Fruit fly (Drosophila melanogaster) whole organism, embryonic: ENCODE results near the gene Mst89B.

Experiments
- Aef1 ChIP-seq: fragments of 200-800 bp; sonication (Bioruptor generic); IDR thresholded peaks from 3 replicates; pipeline ENCODE4 v1.3.6; 2022; ENCODE audit warnings: missing biosample characterization, missing genetic modification characterization
- Atf3 ChIP-seq: fragments of 200-800 bp; sonication (Bioruptor generic); optimal IDR thresholded peaks from 3 replicates; lab custom pipeline; 2016; ENCODE audit warnings: missing biosample characterization, missing genetic modification characterization
- Bdp1 ChIP-seq: fragments of 200-800 bp; sonication (Bioruptor generic); optimal IDR thresholded peaks from 3 replicates; lab custom pipeline; 2016; ENCODE audit warnings: missing biosample characterization, missing genetic modification characterization
- Bteb2 ChIP-seq: fragments of 200-800 bp; sonication (Bioruptor generic); optimal IDR thresholded peaks from 2 replicates; lab custom pipeline; 2016; ENCODE audit warnings: missing biosample characterization, missing genetic modification characterization
- CG10543 ChIP-seq: fragments of 200-800 bp; sonication (Bioruptor generic); optimal IDR thresholded peaks from 3 replicates; lab custom pipeline; 2017; ENCODE audit warnings: missing biosample characterization, mild to moderate bottlenecking, missing genetic modification characterization, moderate library complexity
- CG10959 ChIP-seq: fragments of 200-800 bp; sonication (Bioruptor generic); IDR thresholded peaks from 2 replicates; pipeline ENCODE4 v1.3.6; 2022; ENCODE audit warnings: missing biosample characterization, missing genetic modification characterization
- CG11247 ChIP-seq: fragments of 200-800 bp; sonication (Bioruptor generic); IDR thresholded peaks from 2 replicates; pipeline ENCODE4 v1.3.6; 2022; ENCODE audit warnings: missing biosample characterization, missing genetic modification characterization
- CG16815 ChIP-seq: fragments of 200-800 bp; sonication (Bioruptor generic); optimal IDR thresholded peaks from 3 replicates; lab custom pipeline; 2017; ENCODE audit warnings: missing biosample characterization, mild to moderate bottlenecking, missing genetic modification characterization
- CG2129 ChIP-seq: fragments of 200-800 bp; sonication (Bioruptor generic); IDR thresholded peaks from 2 replicates; pipeline ENCODE4 v1.3.6; 2022; ENCODE audit warnings: missing biosample characterization, missing genetic modification characterization; ENCODE audit not compliant: partially characterized antibody
- CG2678 ChIP-seq: fragments of 200-800 bp; sonication (Bioruptor generic); optimal IDR thresholded peaks from 3 replicates; lab custom pipeline; 2019; ENCODE audit warnings: missing biosample characterization, mild to moderate bottlenecking, missing genetic modification characterization, moderate library complexity
- CG2875 ChIP-seq: fragments of 200-800 bp; sonication (Bioruptor generic); optimal IDR thresholded peaks from 2 replicates; lab custom pipeline; 2017; ENCODE audit warnings: missing biosample characterization, mild to moderate bottlenecking, missing genetic modification characterization, missing genetic modification reagents
- CG31441 ChIP-seq: fragments of 200-800 bp; sonication (Bioruptor generic); IDR thresholded peaks from 2 replicates; pipeline ENCODE4 v1.3.6; 2022; ENCODE audit warnings: missing biosample characterization, missing genetic modification characterization
- CG4820 ChIP-seq: fragments of 200-800 bp; sonication (Bioruptor generic); optimal IDR thresholded peaks from 3 replicates; lab custom pipeline; 2016; ENCODE audit warnings: missing biosample characterization, missing genetic modification characterization
- CG5180 ChIP-seq: fragments of 200-800 bp; sonication (Bioruptor generic); optimal IDR thresholded peaks from 3 replicates; lab custom pipeline; 2017; ENCODE audit warnings: missing biosample characterization, missing genetic modification characterization, mild to moderate bottlenecking, moderate library complexity, missing genetic modification reagents
- CG6765 ChIP-seq: fragments of 200-800 bp; sonication (Bioruptor generic); optimal IDR thresholded peaks from 3 replicates; lab custom pipeline; 2017; ENCODE audit warnings: missing biosample characterization, mild to moderate bottlenecking, missing genetic modification characterization
- CG9215 ChIP-seq: fragments of 200-800 bp; sonication (Bioruptor generic); IDR thresholded peaks from 2 replicates; pipeline ENCODE4 v1.3.6; 2022; ENCODE audit warnings: missing biosample characterization, missing genetic modification characterization
- Dp ChIP-seq: fragments of 200-800 bp; sonication (Bioruptor generic); optimal IDR thresholded peaks from 2 replicates; lab custom pipeline; 2018; ENCODE audit warnings: missing biosample characterization, mild to moderate bottlenecking, missing genetic modification characterization, moderate library complexity
- Fer2 ChIP-seq: fragments of 200-800 bp; sonication (Bioruptor generic); optimal IDR thresholded peaks from 2 replicates; lab custom pipeline; 2018; ENCODE audit warnings: missing biosample characterization, mild to moderate bottlenecking, missing genetic modification characterization, moderate library complexity
- HHEX ChIP-seq: fragments of 200-800 bp; sonication (Bioruptor generic); optimal IDR thresholded peaks from 3 replicates; lab custom pipeline; 2017; ENCODE audit warnings: missing biosample characterization, mild to moderate bottlenecking, missing genetic modification characterization, missing genetic modification reagents
- Hmr ChIP-seq: fragments of 200-800 bp; sonication (Bioruptor generic); optimal IDR thresholded peaks from 3 replicates; lab custom pipeline; 2017; ENCODE audit warnings: mild to moderate bottlenecking, missing biosample characterization, missing genetic modification reagents, missing genetic modification characterization
- Hr3 ChIP-seq: fragments of 200-800 bp; sonication (Bioruptor generic); optimal IDR thresholded peaks from 3 replicates; lab custom pipeline; 2016; ENCODE audit warnings: missing biosample characterization, missing genetic modification characterization
- MESR4 ChIP-seq: fragments of 200-800 bp; sonication (Bioruptor generic); optimal IDR thresholded peaks from 2 replicates; lab custom pipeline; 2018; ENCODE audit warnings: missing biosample characterization, mild to moderate bottlenecking, missing genetic modification characterization, moderate library complexity
- Nf-YB ChIP-seq: fragments of 200-800 bp; sonication (Bioruptor generic); optimal IDR thresholded peaks from 3 replicates; lab custom pipeline; 2019; ENCODE audit warnings: missing biosample characterization, mild to moderate bottlenecking, missing genetic modification characterization, moderate library complexity
- Ptx1 ChIP-seq: fragments of 200-800 bp; sonication (Bioruptor generic); IDR thresholded peaks from 2 replicates; pipeline ENCODE4 v1.3.6; 2022; ENCODE audit warnings: missing biosample characterization, missing genetic modification characterization
- Ravus ChIP-seq: fragments of 200-800 bp; sonication (Bioruptor generic); IDR thresholded peaks from 2 replicates; pipeline ENCODE4 v1.3.6; 2022; ENCODE audit warnings: missing biosample characterization, missing genetic modification characterization
- Sry-β ChIP-seq: fragments of 200-800 bp; sonication (Bioruptor generic); optimal IDR thresholded peaks from 2 replicates; lab custom pipeline; 2018; ENCODE audit warnings: missing biosample characterization, mild to moderate bottlenecking, missing genetic modification characterization, moderate library complexity
- Vsx1 ChIP-seq: fragments of 200-800 bp; sonication (Bioruptor generic); optimal IDR thresholded peaks from 2 replicates; lab custom pipeline; 2017; ENCODE audit warnings: missing biosample characterization, mild to moderate bottlenecking, missing genetic modification characterization, missing genetic modification reagents
- Xrp1 ChIP-seq: fragments of 200-800 bp; sonication (Bioruptor generic); IDR thresholded peaks from 2 replicates; pipeline ENCODE4 v1.3.6; 2022; ENCODE audit warnings: missing biosample characterization, missing genetic modification characterization
- bbx ChIP-seq: fragments of 200-800 bp; sonication (Bioruptor generic); IDR thresholded peaks from 2 replicates; pipeline ENCODE4 v1.3.6; 2022; ENCODE audit warnings: missing biosample characterization, missing genetic modification characterization; ENCODE audit not compliant: partially characterized antibody
- caup ChIP-seq: fragments of 200-800 bp; sonication (Bioruptor generic); optimal IDR thresholded peaks from 3 replicates; lab custom pipeline; 2017; ENCODE audit warnings: missing biosample characterization, mild to moderate bottlenecking, missing genetic modification characterization, moderate library complexity; ENCODE audit not compliant: severe bottlenecking
- dimm ChIP-seq: fragments of 200-800 bp; sonication (Bioruptor generic); IDR thresholded peaks from 2 replicates; pipeline ENCODE4 v1.3.6; 2022; ENCODE audit warnings: missing biosample characterization, missing genetic modification characterization
- dpn ChIP-seq, 2 experiments: fragments of 200-800 bp; sonication (Bioruptor generic); optimal IDR thresholded peaks; 3 replicates each; lab custom pipeline; 2016; ENCODE audit warnings: missing biosample characterization in 2 of 2, missing genetic modification characterization in 2 of 2
- ems ChIP-seq: fragments of 200-800 bp; sonication (Bioruptor generic); optimal IDR thresholded peaks from 3 replicates; lab custom pipeline; 2016; ENCODE audit warnings: missing biosample characterization, missing genetic modification characterization
- ewg ChIP-seq: fragments of 200-800 bp; sonication (Bioruptor generic); optimal IDR thresholded peaks from 3 replicates; lab custom pipeline; 2017; ENCODE audit warnings: mild to moderate bottlenecking, missing biosample characterization, missing genetic modification reagents, missing genetic modification characterization
- fd102C ChIP-seq: fragments of 200-800 bp; sonication (Bioruptor generic); optimal IDR thresholded peaks from 2 replicates; lab custom pipeline; 2018; ENCODE audit warnings: missing biosample characterization, mild to moderate bottlenecking, missing genetic modification characterization, moderate library complexity
- gcm ChIP-seq: fragments of 200-800 bp; sonication (Bioruptor generic); optimal IDR thresholded peaks from 2 replicates; lab custom pipeline; 2019; ENCODE audit warnings: missing biosample characterization, mild to moderate bottlenecking, missing genetic modification characterization, moderate library complexity
- gsb-n ChIP-seq: fragments of 200-800 bp; sonication (Bioruptor generic); optimal IDR thresholded peaks from 3 replicates; lab custom pipeline; 2018; ENCODE audit warnings: missing biosample characterization, mild to moderate bottlenecking, missing genetic modification characterization
- jigr1 ChIP-seq: fragments of 200-800 bp; sonication (Bioruptor generic); IDR thresholded peaks from 3 replicates; pipeline ENCODE4 v1.3.6; 2022; ENCODE audit warnings: missing biosample characterization, missing genetic modification characterization
- jing ChIP-seq: fragments of 200-800 bp; sonication (Bioruptor generic); optimal IDR thresholded peaks from 2 replicates; lab custom pipeline; 2018; ENCODE audit warnings: missing biosample characterization, mild to moderate bottlenecking, missing genetic modification characterization
- ken ChIP-seq: fragments of 200-800 bp; sonication (Bioruptor generic); IDR thresholded peaks from 3 replicates; pipeline ENCODE4 v1.3.6; 2022; ENCODE audit warnings: missing biosample characterization, missing genetic modification characterization
- mld ChIP-seq: fragments of 200-800 bp; sonication (Bioruptor generic); IDR thresholded peaks from 3 replicates; pipeline ENCODE4 v1.3.6; 2022; ENCODE audit warnings: missing biosample characterization, missing genetic modification characterization; ENCODE audit not compliant: partially characterized antibody
- pb ChIP-seq: fragments of 200-800 bp; sonication (Bioruptor generic); optimal IDR thresholded peaks from 3 replicates; lab custom pipeline; 2016; ENCODE audit warnings: missing biosample characterization, missing genetic modification characterization
- pfk ChIP-seq: fragments of 200-800 bp; sonication (Bioruptor generic); optimal IDR thresholded peaks from 2 replicates; lab custom pipeline; 2018; ENCODE audit warnings: missing biosample characterization, mild to moderate bottlenecking, missing genetic modification characterization, moderate library complexity
- sima ChIP-seq: fragments of 200-800 bp; sonication (Bioruptor generic); optimal IDR thresholded peaks from 2 replicates; lab custom pipeline; 2016; ENCODE audit warnings: missing biosample characterization, missing genetic modification characterization
- sob ChIP-seq: fragments of 200-800 bp; sonication (Bioruptor generic); IDR thresholded peaks from 2 replicates; pipeline ENCODE4 v1.3.6; 2022; ENCODE audit warnings: missing biosample characterization, missing genetic modification characterization
- tup ChIP-seq: fragments of 200-800 bp; sonication (Bioruptor generic); optimal IDR thresholded peaks from 2 replicates; lab custom pipeline; 2016; ENCODE audit warnings: missing biosample characterization, mild to moderate bottlenecking, missing genetic modification characterization, moderate library complexity
- wdn ChIP-seq: fragments of 200-800 bp; sonication (Bioruptor generic); IDR thresholded peaks from 2 replicates; pipeline ENCODE4 v1.3.6; 2022; ENCODE audit warnings: missing biosample characterization, missing genetic modification characterization

Gene Mst89B

dm6 chr3R:16280003-16280998 lies 13.5 kb downstream of the Mst89B start (continued):
- no peak for TF ChIP-seq CG2129 (GFP tag; lab: Robert Waterston, UW)
- peak; percentile 98 for TF ChIP-seq sima (GFP tag; lab: Kevin White, UChicago)
- TF ChIP-seq ewg (GFP tag; lab: Kevin White, UChicago), result peak; percentile 97
- TF ChIP-seq Ptx1 (GFP tag; lab: Robert Waterston, UW), result peak; percentile 99
- peak; percentile 99 for TF ChIP-seq fd102C (GFP tag; lab: Kevin White, UChicago)
- no peak for TF ChIP-seq mld (GFP tag; lab: Robert Waterston, UW)
- peak; percentile 100 for TF ChIP-seq Hr3 (GFP tag; lab: Kevin White, UChicago)
- TF ChIP-seq Vsx1 (GFP tag; lab: Kevin White, UChicago), result peak; percentile 97
- TF ChIP-seq CG6765, result peak; percentile 99
- TF ChIP-seq Sry-β, result peak; percentile 66
- peak; percentile 99 for TF ChIP-seq ken (GFP tag; lab: Robert Waterston, UW)
- peak; percentile 99 for TF ChIP-seq Atf3 (GFP tag; lab: Kevin White, UChicago)
- TF ChIP-seq jigr1, result peak; percentile 96
- TF ChIP-seq CG11247 (GFP tag; lab: Robert Waterston, UW), result peak; percentile 99
- TF ChIP-seq Ravus (GFP tag; lab: Robert Waterston, UW), result peak; percentile 98
- TF ChIP-seq tup, result peak; percentile 96
- TF ChIP-seq CG2875 (GFP tag; lab: Kevin White, UChicago), result peak; percentile 99
- peak; percentile 99 for TF ChIP-seq CG4820 (GFP tag; lab: Kevin White, UChicago)
- TF ChIP-seq Hmr (GFP tag; lab: Kevin White, UChicago), result peak; percentile 99
- peak; percentile 98 for TF ChIP-seq Fer2
- TF ChIP-seq gcm (GFP tag; lab: Kevin White, UChicago), result peak; percentile 100
- TF ChIP-seq CG2678 (tag; lab: Kevin White, UChicago), result peak; percentile 100
- peak; percentile 99 for TF ChIP-seq HHEX (GFP tag; lab: Kevin White, UChicago)
- TF ChIP-seq dimm, result no peak; the same call in 1 of the 2 replicates
- TF ChIP-seq Bteb2, result peak; percentile 100
- TF ChIP-seq wdn (GFP tag; lab: Robert Waterston, UW), result peak; percentile 99
- peak; percentile 100 for TF ChIP-seq Xrp1
- TF ChIP-seq CG5180 (GFP tag; lab: Kevin White, UChicago), result peak; percentile 94
- TF ChIP-seq gsb-n (tag; lab: Kevin White, UChicago), result peak; percentile 99
- peak; percentile 99 for TF ChIP-seq CG16815
- peak; percentile 95 for TF ChIP-seq Bdp1
- TF ChIP-seq MESR4, result peak; percentile 90
- TF ChIP-seq CG10543 (GFP tag; lab: Kevin White, UChicago), result peak; percentile 98
- peak; percentile 98 for TF ChIP-seq CG9215
- TF ChIP-seq pfk (GFP tag; lab: Kevin White, UChicago), result peak; percentile 36
- no peak; the same call in 1 of the 2 replicates for TF ChIP-seq bbx (GFP tag; lab: Robert Waterston, UW)
- TF ChIP-seq jing (GFP tag; lab: Kevin White, UChicago), result peak; percentile 98
- peak; percentile 100 for TF ChIP-seq dpn (GFP tag; optimal IDR thresholded peaks at IDR 0.05; lab: Kevin White, UChicago)
- peak; percentile 99 for TF ChIP-seq Aef1 (GFP tag; lab: Robert Waterston, UW)
- peak; percentile 93 for TF ChIP-seq Nf-YB (GFP tag; lab: Kevin White, UChicago)
- TF ChIP-seq CG31441 (GFP tag; lab: Robert Waterston, UW), result peak; percentile 100
- TF ChIP-seq sob (GFP tag; lab: Robert Waterston, UW), result peak; percentile 100
- peak; percentile 99 for TF ChIP-seq caup (GFP tag; lab: Kevin White, UChicago)
- peak; percentile 99 for TF ChIP-seq ems (GFP tag; lab: Kevin White, UChicago)
- peak; percentile 41 for TF ChIP-seq Dp (GFP tag; lab: Kevin White, UChicago)
- TF ChIP-seq CG10959 (GFP tag; lab: Robert Waterston, UW), result peak; percentile 99
- TF ChIP-seq pb (GFP tag; lab: Kevin White, UChicago), result peak; percentile 99
